Worm (Caenorhabditis elegans) whole organism, L4/young adult: ENCODE results near the gene F40D4.13.

ENCODE experiments used
- W03F9.2 ChIP-seq: fragments of 150-350 bp; optimal IDR thresholded peaks from 2 replicates; lab custom pipeline; 2014; ENCODE audit warnings: missing biosample characterization, missing genetic modification characterization
- dao-5 ChIP-seq: sonication (generic microtip); optimal IDR thresholded peaks from 2 replicates; lab custom pipeline; 2016; ENCODE audit warnings: missing genotype, missing genetic modification characterization, moderate library complexity, missing compliant biosample characterization

ce11 chrV:17201847-17202246, 44.8 kb upstream of the F40D4.13 start, which contains the start of gene Y68A4A.10:
- no peak for TF ChIP-seq dao-5 (tag; lab: Kevin White, UChicago)
- TF ChIP-seq W03F9.2: no peak
